Worm (Caenorhabditis elegans) whole organism, L1 larva: ENCODE results near the gene fbxa-171.

Experiments
- C16A3.4 ChIP-seq: fragments of 150-350 bp; optimal IDR thresholded peaks from 2 replicates; lab custom pipeline; 2014; ENCODE audit warnings: missing biosample characterization, missing genetic modification characterization
- C34B4.2 ChIP-seq: sonication (generic microtip); optimal IDR thresholded peaks from 2 replicates; lab custom pipeline; 2017; ENCODE audit warnings: mild to moderate bottlenecking, missing genetic modification characterization, missing compliant biosample characterization
- Y116A8C.19 ChIP-seq: sonication (generic microtip); optimal IDR thresholded peaks from 2 replicates; lab custom pipeline; 2016; ENCODE audit warnings: missing compliant biosample characterization, missing genetic modification characterization, borderline replicate concordance
- ama-1 ChIP-seq: fragments of 150-350 bp; optimal IDR thresholded peaks from 2 replicates; lab custom pipeline; 2014
- blmp-1 ChIP-seq: fragments of 150-350 bp; optimal IDR thresholded peaks from 2 replicates; lab custom pipeline; 2014; ENCODE audit warnings: missing biosample characterization, missing genetic modification characterization
- ceh-63 ChIP-seq: fragments of 200-800 bp; sonication (Bioruptor generic); optimal IDR thresholded peaks from 2 replicates; lab custom pipeline; 2018; ENCODE audit warnings: mild to moderate bottlenecking, missing genetic modification characterization, missing compliant biosample characterization
- ceh-82 ChIP-seq, 3 experiments: fragments of 150-350 bp in 1 of 3; sonication (generic microtip) in 2 of 3; optimal IDR thresholded peaks; 2 replicates each; lab custom pipeline; 2014 to 2017; ENCODE audit warnings: missing biosample characterization in 3 of 3, missing genetic modification characterization in 3 of 3
- elt-2 ChIP-seq: sonication (generic microtip); optimal IDR thresholded peaks from 2 replicates; lab custom pipeline; 2016; ENCODE audit warnings: missing genetic modification characterization, mild to moderate bottlenecking, inconsistent platforms, missing compliant biosample characterization, missing genetic modification reagents
- ets-5 ChIP-seq: fragments of 200-800 bp; sonication (Bioruptor generic); IDR thresholded peaks from 2 replicates; pipeline ENCODE4 v1.3.6; 2022; ENCODE audit warnings: missing genetic modification characterization, missing compliant biosample characterization
- fkh-10 ChIP-seq: sonication (generic microtip); optimal IDR thresholded peaks from 2 replicates; lab custom pipeline; 2017; ENCODE audit warnings: missing biosample characterization, missing genetic modification reagents, missing genetic modification characterization
- fkh-4 ChIP-seq: sonication (generic microtip); optimal IDR thresholded peaks from 2 replicates; lab custom pipeline; 2016; ENCODE audit warnings: missing compliant biosample characterization, missing genetic modification characterization, borderline replicate concordance
- fkh-8 ChIP-seq: sonication (generic microtip); optimal IDR thresholded peaks from 2 replicates; lab custom pipeline; 2016; ENCODE audit warnings: mild to moderate bottlenecking, missing genetic modification characterization, missing compliant biosample characterization
- fos-1 ChIP-seq: fragments of 150-350 bp; optimal IDR thresholded peaks from 2 replicates; lab custom pipeline; 2014; ENCODE audit warnings: missing biosample characterization, missing genetic modification characterization
- grh-1 ChIP-seq: fragments of 200-800 bp; sonication (Bioruptor generic); IDR thresholded peaks from 2 replicates; pipeline ENCODE4 v1.3.6; 2022; ENCODE audit warnings: missing genetic modification reagents, missing genetic modification characterization, missing compliant biosample characterization
- hlh-17 ChIP-seq: fragments of 200-800 bp; sonication (Bioruptor generic); optimal IDR thresholded peaks from 2 replicates; lab custom pipeline; 2018; ENCODE audit warnings: missing genetic modification characterization, mild to moderate bottlenecking, missing compliant biosample characterization, moderate library complexity, borderline replicate concordance
- hpl-2 ChIP-seq: fragments of 150-350 bp; optimal IDR thresholded peaks from 2 replicates; lab custom pipeline; 2014; ENCODE audit warnings: missing biosample characterization, missing genetic modification reagents, missing genetic modification characterization
- irx-1 ChIP-seq: sonication (generic microtip); optimal IDR thresholded peaks from 2 replicates; lab custom pipeline; 2016; ENCODE audit warnings: missing genetic modification characterization, missing compliant biosample characterization
- isw-1 ChIP-seq: fragments of 200-800 bp; sonication (Bioruptor generic); IDR thresholded peaks from 2 replicates; pipeline ENCODE4 v1.3.6; 2022; ENCODE audit warnings: missing genetic modification characterization, missing compliant biosample characterization
- lin-13 ChIP-seq: fragments of 150-350 bp; optimal IDR thresholded peaks from 2 replicates; lab custom pipeline; 2014; ENCODE audit warnings: missing biosample characterization, missing genetic modification reagents, missing genetic modification characterization
- lin-15B ChIP-seq: fragments of 150-350 bp; sonication (generic microtip); optimal IDR thresholded peaks from 3 replicates; lab custom pipeline; 2014; ENCODE audit warnings: missing biosample characterization, missing genetic modification characterization
- lin-35 ChIP-seq, 2 experiments: fragments of 150-350 bp; optimal IDR thresholded peaks; 2 replicates each; lab custom pipeline; 2014; ENCODE audit warnings: missing biosample characterization in 2 of 2, missing genetic modification characterization in 2 of 2, missing genetic modification reagents in 2 of 2
- lir-3 ChIP-seq: sonication (generic microtip); optimal IDR thresholded peaks from 2 replicates; lab custom pipeline; 2016; ENCODE audit warnings: mild to moderate bottlenecking, missing genetic modification characterization, moderate library complexity, missing compliant biosample characterization; ENCODE audit not compliant: poor library complexity
- lsy-2 ChIP-seq, 2 experiments: fragments of 150-350 bp; optimal IDR thresholded peaks; 2 replicates each; lab custom pipeline; 2014; ENCODE audit warnings: missing biosample characterization in 2 of 2, missing genetic modification characterization in 2 of 2
- mab-9 ChIP-seq: fragments of 200-800 bp; sonication (Bioruptor generic); IDR thresholded peaks from 2 replicates; pipeline ENCODE4 v1.3.6; 2022; ENCODE audit warnings: missing genetic modification reagents, missing genetic modification characterization, missing compliant biosample characterization
- mef-2 ChIP-seq: fragments of 150-350 bp; optimal IDR thresholded peaks from 2 replicates; lab custom pipeline; 2014; ENCODE audit warnings: missing biosample characterization, missing genetic modification characterization
- mep-1 ChIP-seq: fragments of 150-350 bp; optimal IDR thresholded peaks from 2 replicates; lab custom pipeline; 2014; ENCODE audit warnings: missing biosample characterization, missing genetic modification characterization
- nhr-19 ChIP-seq: fragments of 200-800 bp; sonication (Bioruptor generic); conservative IDR thresholded peaks from 2 replicates; pipeline ENCODE4 v1.3.6; 2022; ENCODE audit warnings: missing genetic modification characterization, missing compliant biosample characterization
- nhr-237 ChIP-seq: fragments of 150-350 bp; optimal IDR thresholded peaks from 2 replicates; lab custom pipeline; 2014; ENCODE audit warnings: missing biosample characterization, missing genetic modification characterization
- nhr-71 ChIP-seq: sonication (generic microtip); optimal IDR thresholded peaks from 2 replicates; lab custom pipeline; 2016; ENCODE audit warnings: mild to moderate bottlenecking, missing genetic modification characterization, moderate library complexity, missing compliant biosample characterization
- nhr-76 ChIP-seq: sonication (generic microtip); optimal IDR thresholded peaks from 2 replicates; lab custom pipeline; 2017; ENCODE audit warnings: missing biosample characterization, missing genetic modification characterization
- nhr-77 ChIP-seq: fragments of 150-350 bp; optimal IDR thresholded peaks from 2 replicates; lab custom pipeline; 2014; ENCODE audit warnings: missing biosample characterization, missing genetic modification characterization
- nhr-84 ChIP-seq: sonication (generic microtip); optimal IDR thresholded peaks from 2 replicates; lab custom pipeline; 2017; ENCODE audit warnings: missing biosample characterization, missing genetic modification characterization
- nhr-85 ChIP-seq: sonication (generic microtip); peaks from one replicate; lab custom pipeline; 2016; ENCODE audit warnings: missing genetic modification characterization, inconsistent platforms, missing compliant biosample characterization
- rnt-1 ChIP-seq: sonication (generic microtip); optimal IDR thresholded peaks from 2 replicates; lab custom pipeline; 2016; ENCODE audit warnings: mild to moderate bottlenecking, missing genetic modification characterization, moderate library complexity, missing compliant biosample characterization
- skn-1 ChIP-seq: fragments of 150-350 bp; optimal IDR thresholded peaks from 2 replicates; lab custom pipeline; 2014; ENCODE audit warnings: missing biosample characterization, missing genetic modification characterization
- snu-23 ChIP-seq: sonication (generic microtip); optimal IDR thresholded peaks from 2 replicates; lab custom pipeline; 2016; ENCODE audit warnings: missing genetic modification characterization, missing compliant biosample characterization
- sox-4 ChIP-seq: sonication (generic microtip); optimal IDR thresholded peaks from 2 replicates; lab custom pipeline; 2016; ENCODE audit warnings: missing genetic modification characterization, missing compliant biosample characterization
- unc-130 ChIP-seq: fragments of 150-350 bp; optimal IDR thresholded peaks from 2 replicates; lab custom pipeline; 2017; ENCODE audit warnings: missing biosample characterization, missing genetic modification characterization, inconsistent platforms
- unc-30 ChIP-seq: sonication (generic microtip); optimal IDR thresholded peaks from 2 replicates; lab custom pipeline; 2017; ENCODE audit warnings: missing biosample characterization, missing genetic modification characterization
- unc-62 ChIP-seq: fragments of 150-350 bp; optimal IDR thresholded peaks from 2 replicates; lab custom pipeline; 2014; ENCODE audit warnings: missing biosample characterization, missing genetic modification reagents, missing genetic modification characterization
- unc-86 ChIP-seq: sonication (generic microtip); optimal IDR thresholded peaks from 2 replicates; lab custom pipeline; 2016; ENCODE audit warnings: missing genetic modification characterization, missing compliant biosample characterization
- zag-1 ChIP-seq: fragments of 150-350 bp; optimal IDR thresholded peaks from 2 replicates; lab custom pipeline; 2014; ENCODE audit warnings: missing biosample characterization, missing genetic modification characterization

fbxa-171 gene

ce11 chrV:17538279-17538896, 27.4 kb downstream of the fbxa-171 start, which contains the start of gene C18D4.6 (continued):
- no peak for TF ChIP-seq unc-30 (tag; lab: Kevin White, UChicago)
- peak; percentile 11 for TF ChIP-seq rnt-1 (tag; lab: Kevin White, UChicago)
- TF ChIP-seq ama-1 (lab: Kevin White, UChicago) = no peak
- no peak for TF ChIP-seq nhr-77 (tag; lab: Kevin White, UChicago)
- TF ChIP-seq nhr-71 (tag; lab: Kevin White, UChicago) = no peak
- no peak for TF ChIP-seq unc-130
- no peak for TF ChIP-seq zag-1 (tag; lab: Kevin White, UChicago)
- peak in 1 of 2 experiments; percentile 27 for TF ChIP-seq lsy-2 (tag; optimal IDR thresholded peaks at IDR 0.05; lab: Kevin White, UChicago)
- TF ChIP-seq isw-1 (GFP tag; lab: Robert Waterston, UW) = no peak
- TF ChIP-seq fkh-4 = no peak
- no peak for TF ChIP-seq lir-3 (tag; lab: Kevin White, UChicago)
- no peak for TF ChIP-seq C34B4.2 (tag; lab: Kevin White, UChicago)
- TF ChIP-seq ceh-82 (tag; optimal IDR thresholded peaks at IDR 0.05; lab: Kevin White, UChicago) = no peak
- peak; percentile 13 for TF ChIP-seq snu-23 (GFP tag; lab: Kevin White, UChicago)
- no peak for TF ChIP-seq ets-5 (GFP tag; lab: Robert Waterston, UW)
- TF ChIP-seq Y116A8C.19 (tag; lab: Kevin White, UChicago) = no peak
- no peak for TF ChIP-seq nhr-76 (tag; lab: Kevin White, UChicago)
- no peak for TF ChIP-seq nhr-237 (tag; lab: Kevin White, UChicago)
- no peak for TF ChIP-seq blmp-1 (tag; lab: Kevin White, UChicago)
- TF ChIP-seq mep-1 (tag; lab: Kevin White, UChicago) = no peak
- no peak for TF ChIP-seq unc-62 (GFP tag; lab: Kevin White, UChicago)

- no peak for TF ChIP-seq ceh-63 (GFP tag; lab: Kevin White, UChicago)
- no peak for TF ChIP-seq nhr-71 (tag; lab: Kevin White, UChicago)
- TF ChIP-seq nhr-77 (tag; lab: Kevin White, UChicago) = no peak
- TF ChIP-seq rnt-1 (tag; lab: Kevin White, UChicago) = no peak
- no peak for TF ChIP-seq elt-2 (tag; lab: Kevin White, UChicago)
- no peak for TF ChIP-seq grh-1 (GFP tag; lab: Robert Waterston, UW)
- TF ChIP-seq nhr-19 (GFP tag; lab: Robert Waterston, UW) = no peak
- no peak for TF ChIP-seq hlh-17 (GFP tag; lab: Kevin White, UChicago)
- no peak for TF ChIP-seq C16A3.4
- no peak for TF ChIP-seq mef-2 (tag; lab: Kevin White, UChicago)
- no peak for TF ChIP-seq sox-4 (tag; lab: Kevin White, UChicago)
These were observed 32.6 kb downstream of the fbxa-171 start for ce11 chrV:17533200-17533599.

- TF ChIP-seq blmp-1 (tag; lab: Kevin White, UChicago) (no peak), mab-9 (GFP tag; lab: Robert Waterston, UW) (no peak)
These were observed 33.1 kb downstream of the fbxa-171 start, which contains the start of gene C18D4.3 for ce11 chrV:17532686-17533085. C18D4.3 (minus strand) TSS chrV:17532786.

ce11 chrV:17531410-17531809, 34.4 kb downstream of the fbxa-171 start, which contains the start of gene C18D4.4:
C18D4.4 (minus strand) TSS chrV:17531510.
- no peak for TF ChIP-seq unc-30 (tag; lab: Kevin White, UChicago)
- TF ChIP-seq C16A3.4 = no peak
- TF ChIP-seq nhr-76 (tag; lab: Kevin White, UChicago) = no peak
- no peak for TF ChIP-seq hlh-17 (GFP tag; lab: Kevin White, UChicago)
- no peak for TF ChIP-seq snu-23 (GFP tag; lab: Kevin White, UChicago)

ce11 chrV:17530486-17530885, 35.3 kb downstream of the fbxa-171 start, which contains the start of gene C18D4.12:
C18D4.12 (minus strand) TSS chrV:17530586.
- no peak for TF ChIP-seq unc-86 (tag; lab: Kevin White, UChicago)
- TF ChIP-seq mef-2 (tag; lab: Kevin White, UChicago) = no peak
- TF ChIP-seq C34B4.2 (tag; lab: Kevin White, UChicago) = no peak
- TF ChIP-seq lin-35 (GFP tag; optimal IDR thresholded peaks at IDR 0.05; lab: Kevin White, UChicago) = no peak
- no peak for TF ChIP-seq lin-13
- no peak for TF ChIP-seq unc-62 (GFP tag; lab: Kevin White, UChicago)
- TF ChIP-seq nhr-85 = no peak
- TF ChIP-seq hpl-2 (GFP tag; lab: Kevin White, UChicago) = no peak
- no peak for TF ChIP-seq skn-1 (tag; lab: Kevin White, UChicago)
- no peak for TF ChIP-seq nhr-84 (tag; lab: Kevin White, UChicago)
- no peak for TF ChIP-seq irx-1
- TF ChIP-seq fos-1 (tag; lab: Kevin White, UChicago) = no peak
- TF ChIP-seq fkh-8 (tag; lab: Kevin White, UChicago) = no peak
- TF ChIP-seq fkh-10 (GFP tag; lab: Kevin White, UChicago) = no peak
- no peak for TF ChIP-seq lin-15B (tag; lab: Kevin White, UChicago)
- TF ChIP-seq, all 84 proteins: peak for 0
